Worm (Caenorhabditis elegans) whole organism, early embryonic: Measurements from ENCODE around the gene ttr-15.

Experiments
- B0310.2 ChIP-seq: sonication (generic microtip); optimal IDR thresholded peaks from 2 replicates; lab custom pipeline; 2016; ENCODE audit warnings: mild to moderate bottlenecking, missing genetic modification characterization, missing compliant biosample characterization
- ama-1 ChIP-seq: fragments of 150-350 bp; optimal IDR thresholded peaks from 2 replicates; lab custom pipeline; 2014
- ets-7 ChIP-seq: sonication (generic microtip); optimal IDR thresholded peaks from 2 replicates; lab custom pipeline; 2016; ENCODE audit warnings: missing genotype, missing genetic modification characterization, missing compliant biosample characterization
- flt-1 ChIP-seq: fragments of 200-800 bp; sonication (Bioruptor generic); IDR thresholded peaks from 2 replicates; pipeline ENCODE4 v1.3.6; 2022; ENCODE audit warnings: missing genetic modification characterization, missing compliant biosample characterization
- hmbx-1 ChIP-seq: sonication (generic microtip); optimal IDR thresholded peaks from 2 replicates; lab custom pipeline; 2016; ENCODE audit warnings: mild to moderate bottlenecking, missing genetic modification characterization, missing compliant biosample characterization
- pes-1 ChIP-seq: fragments of 200-800 bp; sonication (Bioruptor generic); IDR thresholded peaks from 2 replicates; pipeline ENCODE4 v1.3.6; 2022; ENCODE audit warnings: missing genetic modification reagents, missing genetic modification characterization, missing compliant biosample characterization
- sea-1 ChIP-seq: fragments of 200-800 bp; sonication (Bioruptor generic); conservative IDR thresholded peaks from 2 replicates; pipeline ENCODE4 v1.3.6; 2022; ENCODE audit warnings: missing genetic modification characterization, missing compliant biosample characterization

DNA sequence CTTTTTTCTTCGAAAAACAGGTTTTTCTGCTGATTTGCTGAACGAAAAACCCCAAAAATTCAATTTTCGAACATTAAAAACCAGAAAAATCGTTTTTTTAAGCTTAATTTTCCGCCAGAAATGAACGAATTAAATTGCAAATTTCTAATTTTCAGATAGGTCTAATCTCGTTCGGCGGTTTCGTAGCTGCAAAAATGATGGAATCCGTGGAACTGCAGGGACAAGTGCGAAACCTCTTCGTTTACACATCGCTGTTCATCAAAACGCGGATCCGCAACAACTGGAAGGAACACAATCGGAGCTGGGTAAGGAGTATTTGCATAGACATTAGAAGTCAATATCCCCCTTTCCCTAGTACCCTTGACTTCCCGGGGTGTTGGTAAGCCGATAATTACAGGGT lies 1.5 kb upstream of the ttr-15 start:
- TF ChIP-seq ama-1 (lab: Kevin White, UChicago) = no peak
- no peak for TF ChIP-seq B0310.2
- no peak for TF ChIP-seq flt-1
- TF ChIP-seq pes-1 = no peak
- no peak for TF ChIP-seq ets-7
- TF ChIP-seq sea-1 (GFP tag; lab: Robert Waterston, UW) = no peak
- no peak for TF ChIP-seq hmbx-1 (tag; lab: Kevin White, UChicago)
